Worm (Caenorhabditis elegans): Measurements from ENCODE around the gene pck-1.

DNA sequence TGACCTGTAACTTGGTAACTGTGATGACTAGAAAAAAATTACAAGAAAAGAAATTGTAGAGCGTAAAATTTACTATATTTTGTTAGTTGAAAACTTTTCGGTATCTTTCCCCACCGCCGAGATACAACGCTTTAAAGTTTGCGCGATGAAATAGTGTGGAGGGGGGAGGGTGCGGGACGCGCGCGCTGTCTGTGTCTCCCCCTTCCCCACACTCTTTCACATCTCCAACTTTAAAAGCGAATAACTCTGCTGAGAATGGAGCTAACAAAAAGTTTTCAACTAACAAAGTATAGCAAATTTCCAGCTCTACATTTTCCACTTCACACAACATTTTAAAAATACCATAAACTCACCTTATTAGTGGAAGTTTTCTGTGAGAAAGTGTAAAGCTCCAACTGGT lies 48.5 kb downstream of the pck-1 start:
- TF ChIP-seq F10E7.11 (tag; optimal IDR thresholded peaks at IDR 0.05) (no peak), nhr-27 (tag; optimal IDR thresholded peaks at IDR 0.05) (no peak), nhr-90 (tag; optimal IDR thresholded peaks at IDR 0.05) (no peak), unc-62 (GFP tag; optimal IDR thresholded peaks at IDR 0.05) (no peak), him-1 (tag; optimal IDR thresholded peaks at IDR 0.05) (no peak), Y67H2A.10 (GFP tag; conservative IDR thresholded peaks at IDR 0.05) (no peak), F57A8.1 (GFP tag; optimal IDR thresholded peaks at IDR 0.05) (no peak), hmg-20 (GFP tag; IDR thresholded peaks at IDR 0.05) (no peak), T07F8.4 (tag; optimal IDR thresholded peaks at IDR 0.05) (no peak), atf-7 (tag; optimal IDR thresholded peaks at IDR 0.05) (no peak), ama-1 (optimal IDR thresholded peaks at IDR 0.05) (no peak), ama-1 (GFP tag; optimal IDR thresholded peaks at IDR 0.05) (no peak), snpc-1.1 (tag; optimal IDR thresholded peaks at IDR 0.05; ENCODE audit: insufficient read depth) (no peak)
